Worm (Caenorhabditis elegans): Measurements from ENCODE around the gene Y94H6A.7.

- TF ChIP-seq ceh-27 (GFP tag; optimal IDR thresholded peaks at IDR 0.05) (no peak), ztf-3 (GFP tag; optimal IDR thresholded peaks at IDR 0.05) (no peak), snpc-3.4 (tag; optimal IDR thresholded peaks at IDR 0.05) (no peak), mel-28 (tag; optimal IDR thresholded peaks at IDR 0.05; ENCODE audit: borderline replicate concordance) (no peak), ZK185.1 (tag; optimal IDR thresholded peaks at IDR 0.05; ENCODE audit: poor library complexity, severe bottlenecking) (no peak), somi-1 (GFP tag; optimal IDR thresholded peaks at IDR 0.05) (no peak), mcd-1 (GFP tag; IDR thresholded peaks at IDR 0.05) (no peak)
Measured at ce11 chrIV:2751568-2751967, 35.2 kb upstream of the Y94H6A.7 start, which contains the start of gene Y54G2A.41.
